Worm (Caenorhabditis elegans) whole organism, midembryonic: ENCODE measurements around the gene Y97E10AR.8.

Experiments used
- T22C8.4 ChIP-seq: fragments of 200-800 bp; sonication (Bioruptor generic); IDR thresholded peaks from 2 replicates; pipeline ENCODE4 v1.3.6; 2022; ENCODE audit warnings: missing genetic modification characterization, missing compliant biosample characterization
- cog-1 ChIP-seq: sonication (generic microtip); optimal IDR thresholded peaks from 2 replicates; lab custom pipeline; 2016; ENCODE audit warnings: missing genetic modification characterization, missing compliant biosample characterization
- flt-1 ChIP-seq: fragments of 200-800 bp; sonication (Bioruptor generic); IDR thresholded peaks from 2 replicates; pipeline ENCODE4 v1.3.6; 2022; ENCODE audit warnings: missing genetic modification characterization, missing compliant biosample characterization
- klf-2 ChIP-seq: fragments of 200-800 bp; sonication (Bioruptor generic); conservative IDR thresholded peaks from 2 replicates; pipeline ENCODE4 v1.3.6; 2022; ENCODE audit warnings: missing genetic modification reagents, missing genetic modification characterization, missing compliant biosample characterization
- med-1 ChIP-seq: sonication (generic microtip); optimal IDR thresholded peaks from 2 replicates; lab custom pipeline; 2017; ENCODE audit warnings: missing genetic modification characterization, mild to moderate bottlenecking, missing compliant biosample characterization, antibody characterized with exemption, missing genetic modification reagents; ENCODE audit not compliant: insufficient read depth
- ref-1 ChIP-seq: fragments of 200-800 bp; sonication (Bioruptor generic); conservative IDR thresholded peaks from 2 replicates; pipeline ENCODE4 v1.3.6; 2022; ENCODE audit warnings: missing genetic modification reagents, missing genetic modification characterization, missing compliant biosample characterization
- tab-1 ChIP-seq: fragments of 200-800 bp; sonication (Bioruptor generic); IDR thresholded peaks from 2 replicates; pipeline ENCODE4 v1.3.6; 2022; ENCODE audit warnings: missing genetic modification characterization, missing compliant biosample characterization
- ztf-23 ChIP-seq: fragments of 200-800 bp; sonication (Bioruptor generic); IDR thresholded peaks from 2 replicates; pipeline ENCODE4 v1.3.6; 2022; ENCODE audit warnings: missing genetic modification reagents, missing genetic modification characterization, missing compliant biosample characterization
- ztf-29 ChIP-seq: fragments of 200-800 bp; sonication (Bioruptor generic); IDR thresholded peaks from 2 replicates; pipeline ENCODE4 v1.3.6; 2022; ENCODE audit warnings: missing genetic modification reagents, missing genetic modification characterization, missing compliant biosample characterization

The Y97E10AR.8 gene

DNA sequence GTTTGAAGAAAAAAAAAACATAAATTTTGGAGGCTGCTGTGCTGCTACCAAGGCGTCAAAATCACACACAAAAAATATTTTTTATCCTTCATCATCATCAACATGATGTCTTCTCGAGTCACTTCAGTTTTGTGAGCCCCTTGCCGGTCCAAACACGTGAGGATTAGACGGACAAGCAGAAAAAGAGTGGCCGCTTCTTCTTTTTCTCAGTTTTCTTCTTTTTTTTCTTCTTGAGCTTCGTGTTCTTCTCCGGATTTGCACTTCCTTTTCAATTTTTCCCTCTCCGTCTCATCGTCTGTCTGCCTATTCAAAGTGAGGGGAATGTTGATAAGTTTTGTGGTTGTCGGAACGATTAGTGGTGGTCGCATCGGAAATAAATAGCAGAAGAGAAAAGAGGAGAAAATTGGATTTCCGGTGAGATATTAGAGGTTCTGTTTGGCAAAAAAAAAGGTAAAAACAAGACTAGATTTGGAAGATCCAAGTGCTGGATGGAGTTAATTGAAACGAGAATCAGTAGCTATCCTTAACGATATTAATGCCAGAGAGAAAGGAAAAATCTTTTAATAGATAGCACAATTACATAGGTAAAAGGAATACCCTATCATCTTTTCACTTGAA, 24.6 kb upstream of the Y97E10AR.8 start:
- TF ChIP-seq ztf-23 (GFP tag; lab: Robert Waterston, UW) = no peak
- TF ChIP-seq cog-1 (tag; lab: Kevin White, UChicago) = no peak
- no peak for TF ChIP-seq flt-1
- TF ChIP-seq tab-1 (GFP tag; lab: Robert Waterston, UW) = no peak
- no peak for TF ChIP-seq ref-1 (GFP tag; lab: Robert Waterston, UW)
- TF ChIP-seq med-1 (GFP tag; lab: Kevin White, UChicago) = no peak

DNA sequence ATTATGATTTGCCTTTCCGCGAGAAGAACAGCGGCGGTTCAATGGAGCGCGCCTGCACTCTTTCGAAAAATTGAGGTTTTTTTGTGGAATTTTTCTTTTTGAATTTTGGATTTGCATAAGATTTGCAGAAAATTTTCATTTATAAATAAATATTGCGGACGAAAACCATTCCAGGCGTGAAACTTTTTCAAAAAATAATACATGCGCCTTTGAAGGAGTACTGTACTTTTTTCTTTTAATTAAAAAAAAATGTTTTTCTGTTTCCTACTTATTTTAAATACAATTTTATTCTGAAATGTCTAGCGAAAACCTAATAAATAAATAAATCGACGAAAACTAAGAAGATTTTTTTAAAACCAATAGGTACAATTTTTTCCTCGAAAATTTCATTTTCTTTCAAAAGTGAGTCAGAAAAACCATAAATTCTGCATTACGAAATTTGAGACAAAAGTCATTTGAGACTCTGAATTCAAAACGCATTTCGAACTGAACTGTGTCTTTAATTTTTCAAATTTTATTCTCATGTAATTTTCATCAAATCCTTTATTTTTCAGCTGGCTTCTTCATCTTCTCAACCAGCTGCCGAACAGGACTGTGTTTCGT, 24.0 kb upstream of the Y97E10AR.8 start, which contains the start of gene F26D11.1:
Gene F26D11.1 (plus strand): TSS at position 553 of the 603 bp plus-strand sequence.
- TF ChIP-seq ztf-23 (GFP tag; lab: Robert Waterston, UW) (no peak), flt-1 (no peak), cog-1 (tag; lab: Kevin White, UChicago) (no peak), med-1 (GFP tag; lab: Kevin White, UChicago) (no peak), klf-2 (no peak), ztf-29 (GFP tag; lab: Robert Waterston, UW) (no peak), T22C8.4 (no peak), tab-1 (GFP tag; lab: Robert Waterston, UW) (no peak), ref-1 (GFP tag; lab: Robert Waterston, UW) (no peak)

ce11 chrV:7983381-7984052, 21.6 kb upstream of the Y97E10AR.8 start, which contains the start of the genes natb-1 and abhd-12:
Gene natb-1 (minus strand): TSS chrV:7983431.
Gene abhd-12 (plus strand): TSS chrV:7983879.
- TF ChIP-seq cog-1 (tag; lab: Kevin White, UChicago) = no peak
- 0 out of 2 replicates have a peak, but pooled peaks have one; percentile 52 for TF ChIP-seq flt-1

- TF ChIP-seq klf-2 (no peak), ztf-23 (GFP tag; lab: Robert Waterston, UW) (no peak), tab-1 (GFP tag; lab: Robert Waterston, UW) (no peak), cog-1 (tag; lab: Kevin White, UChicago) (no peak)
Observed at ce11 chrV:7985860-7986259, 19.2 kb upstream of the Y97E10AR.8 start, which contains the start of gene Y97E10AL.1. Gene Y97E10AL.1 (plus strand): TSS chrV:7986160.

DNA sequence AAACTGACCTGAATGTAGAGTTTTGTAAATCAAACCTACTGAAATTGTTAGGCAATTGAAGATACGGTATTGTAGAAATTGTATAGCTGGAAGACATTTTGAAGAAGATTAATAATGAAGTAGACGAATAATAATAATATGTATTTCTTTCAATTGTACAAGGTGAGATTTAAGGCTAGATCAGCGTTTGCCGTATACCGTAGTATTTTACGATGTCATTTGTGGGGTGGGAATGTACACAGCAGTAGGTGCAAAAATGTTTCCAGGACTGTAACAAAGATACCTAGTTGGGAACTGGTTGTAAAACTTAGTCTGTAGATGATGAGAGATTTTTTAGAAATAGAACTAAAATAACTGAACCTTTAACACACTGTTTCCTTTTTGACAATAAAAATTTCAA, 10.5 kb upstream of the Y97E10AR.8 start, which contains the start of gene ceh-76:
Gene ceh-76 (minus strand): TSS at position 101 of the 400 bp plus-strand sequence.
- TF ChIP-seq ref-1 (GFP tag; lab: Robert Waterston, UW) (no peak), T22C8.4 (no peak), med-1 (GFP tag; lab: Kevin White, UChicago) (no peak), tab-1 (GFP tag; lab: Robert Waterston, UW) (no peak), flt-1 (no peak), cog-1 (tag; lab: Kevin White, UChicago) (no peak), klf-2 (no peak), ztf-23 (GFP tag; lab: Robert Waterston, UW) (no peak), ztf-29 (GFP tag; lab: Robert Waterston, UW) (no peak)

- no peak for TF ChIP-seq ref-1 (GFP tag; lab: Robert Waterston, UW)
- TF ChIP-seq tab-1 (GFP tag; lab: Robert Waterston, UW) = no peak
- TF ChIP-seq cog-1 (tag; lab: Kevin White, UChicago) = no peak
- no peak for TF ChIP-seq ztf-29 (GFP tag; lab: Robert Waterston, UW)
- TF ChIP-seq flt-1 = no peak
- TF ChIP-seq ztf-23 (GFP tag; lab: Robert Waterston, UW) = no peak
Observed at ce11 chrV:7995165-7995564, 9.9 kb upstream of the Y97E10AR.8 start.

- TF ChIP-seq tab-1 (GFP tag; lab: Robert Waterston, UW) (no peak), ref-1 (GFP tag; lab: Robert Waterston, UW) (no peak), ztf-23 (GFP tag; lab: Robert Waterston, UW) (no peak), cog-1 (tag; lab: Kevin White, UChicago) (no peak), med-1 (GFP tag; lab: Kevin White, UChicago) (no peak), klf-2 (no peak), ztf-29 (GFP tag; lab: Robert Waterston, UW) (no peak), T22C8.4 (no peak), flt-1 (no peak)
Observed at ce11 chrV:7995878-7996277, 9.2 kb upstream of the Y97E10AR.8 start, which contains the start of gene Y97E10AR.2. Gene Y97E10AR.2 (plus strand): TSS chrV:7996178.

- no peak for TF ChIP-seq flt-1
- no peak for TF ChIP-seq ztf-29 (GFP tag; lab: Robert Waterston, UW)
- TF ChIP-seq T22C8.4 = no peak
- TF ChIP-seq klf-2 = no peak
- TF ChIP-seq cog-1 (tag; lab: Kevin White, UChicago) = peak; percentile 72
- peak; percentile 5; the same call in 1 of the 2 replicates for TF ChIP-seq ztf-23 (GFP tag; lab: Robert Waterston, UW)
- TF ChIP-seq med-1 (GFP tag; lab: Kevin White, UChicago) = no peak
- TF ChIP-seq tab-1 (GFP tag; lab: Robert Waterston, UW) = no peak
- TF ChIP-seq ref-1 (GFP tag; lab: Robert Waterston, UW) = no peak
Observed at ce11 chrV:8000929-8001513, 4.1 kb upstream of the Y97E10AR.8 start, which contains the start of gene Y97E10AR.1. Gene Y97E10AR.1 (plus strand): TSS chrV:8001463.
